Fruit fly (Drosophila melanogaster): ENCODE data around the gene CG9265.

DNA sequence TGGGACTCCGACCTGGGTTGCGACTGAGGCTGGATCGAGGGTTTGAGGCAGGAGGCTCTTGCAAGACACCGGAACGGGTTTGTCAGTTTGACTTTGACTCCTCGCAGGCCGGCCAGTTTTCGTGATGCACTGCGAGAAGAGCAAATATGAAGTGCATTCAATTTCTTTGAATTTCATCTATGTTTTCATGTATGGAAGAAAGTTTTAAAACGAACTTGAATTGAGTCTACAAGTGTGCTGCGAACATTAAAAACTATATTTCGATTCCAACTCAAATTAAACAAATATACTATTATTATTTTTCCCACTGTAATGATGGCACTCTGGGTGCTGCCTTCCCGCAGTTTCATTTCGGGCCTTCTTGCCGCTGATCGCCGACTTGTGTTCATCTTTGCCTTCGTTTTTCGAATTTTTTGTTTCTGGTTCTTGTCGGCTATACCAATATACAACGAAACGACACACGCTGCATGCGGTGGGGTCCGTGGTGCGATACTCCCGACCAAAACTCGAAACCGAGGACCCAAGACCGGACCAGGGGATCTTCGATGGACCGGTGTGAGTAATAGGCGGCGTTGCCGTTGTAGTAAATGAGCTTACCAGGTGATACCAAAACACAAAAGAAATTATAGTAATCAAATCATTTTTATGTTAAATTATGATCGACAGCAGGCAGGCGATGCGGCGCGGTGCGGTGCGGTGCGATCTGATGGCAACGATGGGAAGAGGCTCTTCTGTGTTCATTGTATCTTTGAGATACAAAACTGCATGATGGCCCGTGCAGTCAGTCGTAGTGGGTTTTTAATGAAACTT, 61.8 kb downstream of the CG9265 start:
- TF ChIP-seq Rx (GFP tag; IDR thresholded peaks at IDR 0.05) (peak; percentile 73), BtbVII (GFP tag; optimal IDR thresholded peaks at IDR 0.05) (peak; percentile 45), H2.0 (GFP tag; IDR thresholded peaks at IDR 0.05) (peak; percentile 55; the same call in 1 of the 2 replicates), nmo (GFP tag; optimal IDR thresholded peaks at IDR 0.05) (peak; percentile 87), az2 (GFP tag; optimal IDR thresholded peaks at IDR 0.05) (peak; percentile 89)

Measured in whole organism, embryonic.